Fruit fly (Drosophila melanogaster) whole organism, pupa: ENCODE measurements around the gene CG4577.

Experiments
- CG12605 ChIP-seq: fragments of 200-800 bp; sonication (Bioruptor generic); IDR thresholded peaks from 2 replicates; pipeline ENCODE4 v1.3.6; 2022; ENCODE audit warnings: missing biosample characterization, missing genetic modification characterization
- CG13204 ChIP-seq: fragments of 200-800 bp; sonication (Bioruptor generic); optimal IDR thresholded peaks from 2 replicates; lab custom pipeline; 2018; ENCODE audit warnings: missing biosample characterization, mild to moderate bottlenecking, missing genetic modification characterization, moderate library complexity
- CG14655 ChIP-seq: fragments of 200-800 bp; sonication (Bioruptor generic); optimal IDR thresholded peaks from 3 replicates; lab custom pipeline; 2017; ENCODE audit warnings: mild to moderate bottlenecking, missing biosample characterization, missing genetic modification reagents, missing genetic modification characterization
- CG17806 ChIP-seq: fragments of 200-800 bp; sonication (Bioruptor generic); optimal IDR thresholded peaks from 2 replicates; lab custom pipeline; 2018; ENCODE audit warnings: missing biosample characterization, mild to moderate bottlenecking, missing genetic modification characterization, moderate library complexity
- CG34367 ChIP-seq: fragments of 200-800 bp; sonication (Bioruptor generic); optimal IDR thresholded peaks from 2 replicates; lab custom pipeline; 2018; ENCODE audit warnings: missing biosample characterization, mild to moderate bottlenecking, missing genetic modification characterization
- CG4496 ChIP-seq: fragments of 200-800 bp; sonication (Bioruptor generic); IDR thresholded peaks from 3 replicates; pipeline ENCODE4 v1.3.6; 2022; ENCODE audit warnings: missing biosample characterization, missing genetic modification characterization
- CG8159 ChIP-seq: fragments of 200-800 bp; sonication (Bioruptor generic); optimal IDR thresholded peaks from 3 replicates; lab custom pipeline; 2018; ENCODE audit warnings: missing biosample characterization, mild to moderate bottlenecking, missing genetic modification characterization, moderate library complexity
- CG9948 ChIP-seq: fragments of 200-800 bp; sonication (Bioruptor generic); optimal IDR thresholded peaks from 2 replicates; lab custom pipeline; 2018; ENCODE audit warnings: missing biosample characterization, mild to moderate bottlenecking, missing genetic modification characterization, moderate library complexity
- D1 ChIP-seq: fragments of 200-800 bp; sonication (Bioruptor generic); optimal IDR thresholded peaks from 2 replicates; lab custom pipeline; 2018; ENCODE audit warnings: missing biosample characterization, mild to moderate bottlenecking, missing genetic modification characterization, moderate library complexity
- EcR ChIP-seq: fragments of 200-800 bp; sonication (Bioruptor generic); optimal IDR thresholded peaks from 3 replicates; lab custom pipeline; 2019; ENCODE audit warnings: missing biosample characterization, missing genetic modification characterization, mild to moderate bottlenecking, moderate library complexity, missing genetic modification reagents
- Pif1A ChIP-seq: fragments of 200-800 bp; sonication (Bioruptor generic); optimal IDR thresholded peaks from 3 replicates; lab custom pipeline; 2016; ENCODE audit warnings: missing biosample characterization, missing genetic modification characterization
- fd96Ca ChIP-seq: fragments of 200-800 bp; sonication (Bioruptor generic); IDR thresholded peaks from 3 replicates; pipeline ENCODE4 v1.3.6; 2022; ENCODE audit warnings: missing biosample characterization, missing genetic modification characterization
- gl ChIP-seq: fragments of 200-800 bp; sonication (Bioruptor generic); optimal IDR thresholded peaks from 2 replicates; lab custom pipeline; 2018; ENCODE audit warnings: missing biosample characterization, mild to moderate bottlenecking, missing genetic modification characterization
- rn ChIP-seq: fragments of 200-800 bp; sonication (Bioruptor generic); IDR thresholded peaks from 2 replicates; pipeline ENCODE4 v1.3.6; 2022; ENCODE audit warnings: missing biosample characterization, missing genetic modification characterization

DNA sequence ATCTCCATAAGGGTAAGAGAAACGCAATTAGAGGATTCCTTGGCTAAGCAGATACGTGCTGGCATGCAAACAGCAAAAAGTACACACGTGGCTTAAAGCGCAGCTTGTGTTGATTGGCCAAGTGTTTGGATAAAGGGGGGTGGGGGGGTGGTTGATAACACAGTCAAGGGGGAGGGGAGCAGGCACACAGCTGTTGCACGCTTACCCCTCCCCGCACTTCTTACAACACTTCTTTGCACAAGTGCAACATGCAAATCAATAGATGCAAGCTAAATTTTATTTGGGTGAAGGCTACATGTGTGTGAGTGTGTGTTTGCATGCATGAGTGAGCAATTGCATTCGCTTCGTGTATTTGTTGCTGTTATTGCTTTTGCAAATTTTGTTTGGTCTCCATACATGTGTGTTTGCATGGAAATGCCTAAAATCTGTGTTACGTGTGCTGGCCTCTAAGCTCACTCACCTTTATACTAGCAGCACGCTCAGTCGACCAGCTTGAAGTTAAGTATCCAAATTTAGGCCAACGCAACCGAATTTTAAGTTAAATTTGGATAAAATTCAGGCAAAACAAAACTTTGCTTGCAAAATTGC, 6.1 kb upstream of the CG4577 start:
- TF ChIP-seq Pif1A (GFP tag; lab: Kevin White, UChicago) (no peak), fd96Ca (GFP tag; lab: Robert Waterston, UW) (no peak), gl (tag; lab: Kevin White, UChicago) (no peak), EcR (GFP tag; lab: Kevin White, UChicago) (no peak), CG14655 (no peak), CG17806 (tag; lab: Kevin White, UChicago) (no peak), CG4496 (GFP tag; lab: Robert Waterston, UW) (no peak), D1 (tag; lab: Kevin White, UChicago) (no peak), CG13204 (GFP tag; lab: Kevin White, UChicago) (no peak), rn (no peak), CG8159 (no peak), CG34367 (no peak), CG12605 (GFP tag; lab: Robert Waterston, UW) (no peak), CG9948 (tag; lab: Kevin White, UChicago) (no peak)
